Worm (Caenorhabditis elegans): ENCODE results near the gene nspg-7.1.

- TF ChIP-seq nhr-28 (tag; optimal IDR thresholded peaks at IDR 0.05): no peak
- no peak for TF ChIP-seq mep-1 (tag; optimal IDR thresholded peaks at IDR 0.05)
- no peak for TF ChIP-seq nhr-6 (tag; optimal IDR thresholded peaks at IDR 0.05)
- no peak for TF ChIP-seq ztf-11 (tag; optimal IDR thresholded peaks at IDR 0.05)
- no peak for TF ChIP-seq nhr-76 (tag; optimal IDR thresholded peaks at IDR 0.05)
- TF ChIP-seq lsy-2 (tag; optimal IDR thresholded peaks at IDR 0.05): no peak
- TF ChIP-seq mdl-1 (tag; optimal IDR thresholded peaks at IDR 0.05): no peak
- no peak for TF ChIP-seq mxl-3 (GFP tag; optimal IDR thresholded peaks at IDR 0.05)
- TF ChIP-seq daf-16 (GFP tag; optimal IDR thresholded peaks at IDR 0.05): no peak
- TF ChIP-seq daf-16 (tag; optimal IDR thresholded peaks at IDR 0.05): peak; percentile 94
- no peak for TF ChIP-seq fkh-10 (GFP tag; optimal IDR thresholded peaks at IDR 0.05)
Observed at ce11 chrIV:9353728-9354127, 23.1 kb upstream of the nspg-7.1 start.
